Worm (Caenorhabditis elegans): ENCODE measurements around the gene K08F8.7.

- TF ChIP-seq R02D3.7 (tag; optimal IDR thresholded peaks at IDR 0.05) (no peak), ceh-62 (tag; optimal IDR thresholded peaks at IDR 0.05) (no peak), nhr-76 (tag; optimal IDR thresholded peaks at IDR 0.05) (no peak), unc-130 (GFP tag; optimal IDR thresholded peaks at IDR 0.05) (no peak), nhr-77 (tag; optimal IDR thresholded peaks at IDR 0.05) (no peak), F49E8.2 (tag; optimal IDR thresholded peaks at IDR 0.05; ENCODE audit: borderline replicate concordance) (no peak), F37D6.2 (tag; optimal IDR thresholded peaks at IDR 0.05) (no peak), ctbp-1 (GFP tag; IDR thresholded peaks at IDR 0.05) (no peak), madf-5 (GFP tag; IDR thresholded peaks at IDR 0.05) (no peak), nhr-28 (tag; optimal IDR thresholded peaks at IDR 0.05) (no peak), dmd-6 (GFP tag; IDR thresholded peaks at IDR 0.05) (no peak), nhr-10 (tag; optimal IDR thresholded peaks at IDR 0.05) (no peak), dve-1 (tag; optimal IDR thresholded peaks at IDR 0.05; ENCODE audit: insufficient read depth) (no peak)
Measured at ce11 chrII:8783451-8783967, 28.3 kb upstream of the K08F8.7 start, which contains the start of gene sgn-1.

All from whole organism, L4 larva.